Worm (Caenorhabditis elegans): ENCODE data around the gene coh-4.
A peak's percentile ranks its signal among the peaks of the same experiment; 100 is the strongest.

coh-4 gene

ce11 chrV:4151400-4151799 lies 24.0 kb downstream of the coh-4 start:
- TF ChIP-seq nhr-237 (tag; optimal IDR thresholded peaks at IDR 0.05): no peak

ce11 chrV:4144205-4144604 lies 31.2 kb downstream of the coh-4 start, which contains the start of gene Y45G5AL.1:
Y45G5AL.1 (plus strand) TSS chrV:4144505.
- no peak for TF ChIP-seq jun-1 (tag; optimal IDR thresholded peaks at IDR 0.05)
- no peak for TF ChIP-seq egl-5 (tag; optimal IDR thresholded peaks at IDR 0.05)
- TF ChIP-seq unc-39 (tag; optimal IDR thresholded peaks at IDR 0.05): no peak

ce11 chrV:4143034-4143433 lies 32.4 kb downstream of the coh-4 start:
- TF ChIP-seq pqm-1 (tag; optimal IDR thresholded peaks at IDR 0.05) (peak; percentile 87), nfya-1 (tag; optimal IDR thresholded peaks at IDR 0.05; ENCODE audit: insufficient read depth) (peak; percentile 89), hmg-11 (tag; optimal IDR thresholded peaks at IDR 0.05) (peak; percentile 57), elt-1 (tag; optimal IDR thresholded peaks at IDR 0.05) (no peak), lin-39 (tag; optimal IDR thresholded peaks at IDR 0.05) (peak; percentile 67), unc-62 (GFP tag; optimal IDR thresholded peaks at IDR 0.05) (no peak), pha-4 (tag; optimal IDR thresholded peaks at IDR 0.05) (peak; percentile 85), elt-2 (tag; optimal IDR thresholded peaks at IDR 0.05) (peak; percentile 88), lsy-12 (tag; optimal IDR thresholded peaks at IDR 0.05) (peak; percentile 47), snpc-4 (tag; optimal IDR thresholded peaks at IDR 0.05) (peak; percentile 67), jun-1 (tag; optimal IDR thresholded peaks at IDR 0.05) (peak; percentile 71), nhr-67 (tag; optimal IDR thresholded peaks at IDR 0.05) (no peak), zag-1 (tag; optimal IDR thresholded peaks at IDR 0.05) (no peak), nhr-23 (tag; optimal IDR thresholded peaks at IDR 0.05) (peak; percentile 87), ceh-82 (tag; optimal IDR thresholded peaks at IDR 0.05) (no peak), nhr-25 (tag; optimal IDR thresholded peaks at IDR 0.05) (peak; percentile 79), lin-15B (tag; optimal IDR thresholded peaks at IDR 0.05) (peak; percentile 80), ceh-28 (tag; optimal IDR thresholded peaks at IDR 0.05) (peak; percentile 63), nhr-43 (tag; optimal IDR thresholded peaks at IDR 0.05; ENCODE audit: poor library complexity, severe bottlenecking) (peak; percentile 54), fkh-10 (GFP tag; optimal IDR thresholded peaks at IDR 0.05) (peak; percentile 55), egl-5 (tag; optimal IDR thresholded peaks at IDR 0.05) (peak; percentile 99)

- no peak for TF ChIP-seq fkh-2 (tag; optimal IDR thresholded peaks at IDR 0.05)
- no peak for TF ChIP-seq egl-27 (tag; optimal IDR thresholded peaks at IDR 0.05)
- TF ChIP-seq elt-1 (tag; optimal IDR thresholded peaks at IDR 0.05): no peak
- no peak for TF ChIP-seq ZK546.5 (tag; optimal IDR thresholded peaks at IDR 0.05)
- no peak for TF ChIP-seq unc-62 (GFP tag; optimal IDR thresholded peaks at IDR 0.05)
- TF ChIP-seq lsy-12 (tag; optimal IDR thresholded peaks at IDR 0.05): no peak
- TF ChIP-seq fkh-10 (GFP tag; optimal IDR thresholded peaks at IDR 0.05): no peak
- TF ChIP-seq nhr-28 (tag; optimal IDR thresholded peaks at IDR 0.05): no peak
- TF ChIP-seq ceh-28 (tag; optimal IDR thresholded peaks at IDR 0.05): no peak
- TF ChIP-seq elt-2 (tag; optimal IDR thresholded peaks at IDR 0.05): no peak
- no peak for TF ChIP-seq snpc-4 (tag; optimal IDR thresholded peaks at IDR 0.05)
- TF ChIP-seq nhr-25 (tag; optimal IDR thresholded peaks at IDR 0.05): no peak
- TF ChIP-seq aly-2 (tag; optimal IDR thresholded peaks at IDR 0.05): no peak
- no peak for TF ChIP-seq lin-39 (tag; optimal IDR thresholded peaks at IDR 0.05)
- no peak for TF ChIP-seq nhr-43 (tag; optimal IDR thresholded peaks at IDR 0.05; ENCODE audit: poor library complexity, severe bottlenecking)
Measured at ce11 chrV:4138688-4139087, 36.8 kb downstream of the coh-4 start, which contains the start of gene lgc-29. lgc-29 (plus strand) TSS chrV:4138988.

- TF ChIP-seq fkh-10 (GFP tag; optimal IDR thresholded peaks at IDR 0.05) (no peak), ceh-82 (tag; optimal IDR thresholded peaks at IDR 0.05) (no peak)
Measured at ce11 chrV:4134728-4135127, 40.7 kb downstream of the coh-4 start, which contains the start of gene lgc-1. lgc-1 (plus strand) TSS chrV:4135028.

- TF ChIP-seq nfya-1 (tag; optimal IDR thresholded peaks at IDR 0.05; ENCODE audit: insufficient read depth) (no peak), elt-2 (tag; optimal IDR thresholded peaks at IDR 0.05) (peak; percentile 82), nhr-67 (tag; optimal IDR thresholded peaks at IDR 0.05) (no peak), nhr-25 (tag; optimal IDR thresholded peaks at IDR 0.05) (peak; percentile 77), pqm-1 (tag; optimal IDR thresholded peaks at IDR 0.05) (peak; percentile 74), lin-15B (tag; optimal IDR thresholded peaks at IDR 0.05) (no peak), ceh-9 (tag; optimal IDR thresholded peaks at IDR 0.05) (no peak), sea-2 (GFP tag; optimal IDR thresholded peaks at IDR 0.05) (no peak), ceh-28 (tag; optimal IDR thresholded peaks at IDR 0.05) (peak; percentile 73), ama-1 (optimal IDR thresholded peaks at IDR 0.05) (peak; percentile 26), unc-39 (tag; optimal IDR thresholded peaks at IDR 0.05) (no peak), nhr-28 (tag; optimal IDR thresholded peaks at IDR 0.05) (no peak), egl-5 (tag; optimal IDR thresholded peaks at IDR 0.05) (peak; percentile 65), pha-4 (tag; optimal IDR thresholded peaks at IDR 0.05) (peak; percentile 98), zag-1 (tag; optimal IDR thresholded peaks at IDR 0.05) (no peak), R02D3.7 (tag; optimal IDR thresholded peaks at IDR 0.05) (no peak), jun-1 (tag; optimal IDR thresholded peaks at IDR 0.05) (no peak), nhr-76 (tag; optimal IDR thresholded peaks at IDR 0.05) (no peak), nhr-23 (tag; optimal IDR thresholded peaks at IDR 0.05) (peak; percentile 67), nhr-11 (tag; optimal IDR thresholded peaks at IDR 0.05) (no peak), mdl-1 (tag; optimal IDR thresholded peaks at IDR 0.05) (peak; percentile 28), hmg-11 (tag; optimal IDR thresholded peaks at IDR 0.05) (no peak), ztf-4 (tag; optimal IDR thresholded peaks at IDR 0.05) (no peak), elt-3 (tag; optimal IDR thresholded peaks at IDR 0.05) (peak in 1 of 3 experiments; percentile 42), lin-39 (tag; optimal IDR thresholded peaks at IDR 0.05) (peak; percentile 53), unc-62 (GFP tag; optimal IDR thresholded peaks at IDR 0.05) (no peak), ZK546.5 (tag; optimal IDR thresholded peaks at IDR 0.05) (no peak), skn-1 (tag; optimal IDR thresholded peaks at IDR 0.05) (peak; percentile 84), ztf-11 (tag; optimal IDR thresholded peaks at IDR 0.05) (no peak)
Measured at ce11 chrV:4131471-4131939, 43.9 kb downstream of the coh-4 start, which contains the start of gene nhr-57. nhr-57 (plus strand) TSS chrV:4131889.
